Worm (Caenorhabditis elegans) whole organism, L4/young adult: ENCODE measurements around the gene math-33.

ENCODE experiments used
- W03F9.2 ChIP-seq: fragments of 150-350 bp; optimal IDR thresholded peaks from 2 replicates; lab custom pipeline; 2014; ENCODE audit warnings: missing biosample characterization, missing genetic modification characterization
- dao-5 ChIP-seq: sonication (generic microtip); optimal IDR thresholded peaks from 2 replicates; lab custom pipeline; 2016; ENCODE audit warnings: missing genotype, missing genetic modification characterization, moderate library complexity, missing compliant biosample characterization
- him-1 ChIP-seq: sonication (generic microtip); optimal IDR thresholded peaks from 2 replicates; lab custom pipeline; 2016; ENCODE audit warnings: missing genotype, missing genetic modification reagents, missing genetic modification characterization, missing compliant biosample characterization

- TF ChIP-seq him-1 (no peak), dao-5 (tag; lab: Kevin White, UChicago) (no peak), W03F9.2 (tag; lab: Kevin White, UChicago) (no peak)
Measured at ce11 chrV:11147780-11148144, 34.1 kb downstream of the math-33 start.
